Worm (Caenorhabditis elegans) whole organism, L4/young adult: ENCODE data around the gene clip-1.

Experiments
- dao-5 ChIP-seq: sonication (generic microtip); optimal IDR thresholded peaks from 2 replicates; lab custom pipeline; 2016; ENCODE audit warnings: missing genotype, missing genetic modification characterization, moderate library complexity, missing compliant biosample characterization
- him-1 ChIP-seq: sonication (generic microtip); optimal IDR thresholded peaks from 2 replicates; lab custom pipeline; 2016; ENCODE audit warnings: missing genotype, missing genetic modification reagents, missing genetic modification characterization, missing compliant biosample characterization

DNA sequence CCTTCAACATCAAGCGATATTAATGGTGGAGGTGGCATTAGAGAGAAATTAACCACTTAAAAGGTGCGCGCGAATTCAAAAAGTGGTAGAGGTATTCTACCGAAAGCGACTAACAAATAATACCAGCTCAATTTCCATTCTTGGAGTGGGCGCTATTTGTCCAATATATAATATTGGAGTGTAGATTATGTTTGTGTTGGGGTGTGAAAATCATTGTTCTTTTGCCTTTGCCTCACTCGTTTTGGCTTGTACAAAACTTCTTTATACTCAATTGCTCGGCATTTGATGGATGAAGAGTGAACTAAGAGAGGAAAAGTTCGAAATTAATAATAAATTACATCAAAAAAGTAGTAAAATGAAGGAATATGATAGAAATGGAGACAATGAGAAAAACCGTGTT, 37.7 kb downstream of the clip-1 start, which contains the start of gene T23G5.3:
- TF ChIP-seq dao-5 (tag; lab: Kevin White, UChicago): no peak
- TF ChIP-seq him-1 (tag; lab: Kevin White, UChicago): no peak
